Worm (Caenorhabditis elegans) whole organism, L1 larva: Measurements from ENCODE around the gene srw-14.

Source experiments
- alr-1 ChIP-seq: fragments of 200-800 bp; sonication (Bioruptor generic); optimal IDR thresholded peaks from 2 replicates; lab custom pipeline; 2018; ENCODE audit warnings: borderline replicate concordance, mild to moderate bottlenecking, missing genetic modification characterization, missing compliant biosample characterization
- egl-27 ChIP-seq, 2 experiments: fragments of 150-350 bp in 1 of 2; sonication (generic microtip); optimal IDR thresholded peaks; 3 replicates each; lab custom pipeline; 2017 to 2018; ENCODE audit warnings: missing biosample characterization in 2 of 2, missing genetic modification characterization in 2 of 2, missing genetic modification reagents in 2 of 2
- mdl-1 ChIP-seq, 2 experiments: fragments of 150-350 bp; optimal IDR thresholded peaks; 2 replicates each; lab custom pipeline; 2014 to 2017; ENCODE audit warnings: missing biosample characterization in 2 of 2, missing genetic modification characterization in 2 of 2, inconsistent platforms in 1 of 2

DNA sequence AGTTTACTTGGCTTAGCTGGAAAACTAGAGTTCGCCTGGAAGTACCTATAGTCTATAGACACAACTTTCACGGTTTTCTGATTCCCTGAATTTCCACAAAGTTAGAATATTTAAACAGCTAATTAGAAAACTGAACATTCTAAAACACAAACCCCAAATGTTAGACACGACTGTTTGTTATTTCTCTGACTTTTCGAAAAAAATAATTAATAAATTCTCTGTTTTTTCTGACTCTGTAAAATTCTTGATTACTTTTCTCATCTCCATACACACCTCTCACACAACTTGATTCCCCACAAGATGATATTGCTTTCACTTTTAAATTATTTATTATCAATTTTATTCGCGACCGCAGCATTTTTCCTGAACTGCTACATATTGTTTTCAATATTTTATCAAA is 27.8 kb downstream of the srw-14 start, which contains the start of gene srbc-75:
- TF ChIP-seq egl-27 (tag; optimal IDR thresholded peaks at IDR 0.05; lab: Kevin White, UChicago) (no peak), mdl-1 (tag; optimal IDR thresholded peaks at IDR 0.05; lab: Kevin White, UChicago) (no peak), alr-1 (tag; lab: Kevin White, UChicago) (no peak)
